Fruit fly (Drosophila melanogaster): ENCODE data around the gene Nepl20.

dm6 chr3R:28831626-28832267 is 48.8 kb upstream of the Nepl20 start, which contains the start of gene WASp:
- TF ChIP-seq CTCF (optimal IDR thresholded peaks at IDR 0.05) (peak in 1 of 2 experiments; percentile 24), CG8478 (optimal IDR thresholded peaks at IDR 0.05) (no peak)
